Worm (Caenorhabditis elegans): ENCODE measurements around the gene K07H8.7.
A peak's percentile ranks its signal among the peaks of the same experiment; 100 is the strongest.

The K07H8.7 gene

DNA sequence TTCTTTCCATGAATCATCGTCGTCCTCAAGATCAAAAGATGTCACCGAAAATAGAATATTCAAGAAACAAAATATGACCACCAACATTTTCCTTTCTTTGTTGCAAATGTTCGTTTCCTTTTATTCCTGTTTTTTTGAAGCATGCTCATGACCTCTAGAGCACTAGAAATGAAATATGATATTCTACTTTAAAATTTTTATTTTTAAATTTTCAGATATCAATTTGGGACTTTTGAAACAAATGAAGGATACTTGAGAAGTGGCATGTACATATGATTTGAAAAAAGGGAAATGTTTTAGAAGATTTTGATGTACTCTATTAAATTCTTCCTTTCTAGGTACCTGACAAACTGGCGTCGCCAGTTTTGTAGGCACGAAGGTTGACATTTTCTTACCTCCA lies 15.4 kb upstream of the K07H8.7 start, which contains the start of gene K07H8.11:
Gene K07H8.11 (minus strand): TSS at position 101 of the 400 bp plus-strand sequence.
- TF ChIP-seq zim-3 (tag; optimal IDR thresholded peaks at IDR 0.05): no peak
- TF ChIP-seq lsl-1 (GFP tag; optimal IDR thresholded peaks at IDR 0.05): no peak
- no peak for TF ChIP-seq K12H6.12 (tag; optimal IDR thresholded peaks at IDR 0.05)
- TF ChIP-seq lsy-27 (tag; optimal IDR thresholded peaks at IDR 0.05; ENCODE audit: borderline replicate concordance, insufficient read depth): no peak
- no peak for TF ChIP-seq ceh-40 (GFP tag; IDR thresholded peaks at IDR 0.05)

DNA sequence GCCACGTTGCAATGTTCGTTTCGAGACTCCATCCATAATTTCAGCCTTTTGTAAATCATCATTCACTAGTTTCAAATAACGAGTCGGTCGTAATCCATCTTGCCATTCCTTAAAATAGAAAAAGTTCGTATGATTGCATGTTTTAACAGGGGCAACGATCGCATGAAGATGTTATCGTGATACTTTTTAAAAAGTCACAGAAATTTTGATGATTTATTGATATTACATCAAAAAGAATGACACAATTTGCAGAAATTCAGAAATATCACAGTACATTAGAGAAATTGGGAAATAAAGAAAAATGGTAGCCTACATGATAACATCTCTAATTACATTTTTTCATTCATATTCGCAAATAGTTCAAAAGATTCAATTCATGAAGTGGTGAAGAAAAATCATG lies 13.5 kb upstream of the K07H8.7 start:
- TF ChIP-seq T26A5.8 (tag; optimal IDR thresholded peaks at IDR 0.05): no peak
- no peak for TF ChIP-seq ztf-22 (GFP tag; optimal IDR thresholded peaks at IDR 0.05)
- TF ChIP-seq ekl-4 (GFP tag; IDR thresholded peaks at IDR 0.05): no peak
- no peak for TF ChIP-seq xnd-1 (tag; optimal IDR thresholded peaks at IDR 0.05)
- no peak for TF ChIP-seq sea-2 (GFP tag; IDR thresholded peaks at IDR 0.05)
- TF ChIP-seq ztf-3 (GFP tag; optimal IDR thresholded peaks at IDR 0.05): no peak
- no peak for TF ChIP-seq ztf-26 (tag; optimal IDR thresholded peaks at IDR 0.05)
- no peak for TF ChIP-seq F10E7.11 (tag; optimal IDR thresholded peaks at IDR 0.05)
- TF ChIP-seq rcor-1 (GFP tag; IDR thresholded peaks at IDR 0.05): no peak
- no peak for TF ChIP-seq K11D2.4 (GFP tag; IDR thresholded peaks at IDR 0.05)
- no peak for TF ChIP-seq tlf-1 (GFP tag; optimal IDR thresholded peaks at IDR 0.05)

DNA sequence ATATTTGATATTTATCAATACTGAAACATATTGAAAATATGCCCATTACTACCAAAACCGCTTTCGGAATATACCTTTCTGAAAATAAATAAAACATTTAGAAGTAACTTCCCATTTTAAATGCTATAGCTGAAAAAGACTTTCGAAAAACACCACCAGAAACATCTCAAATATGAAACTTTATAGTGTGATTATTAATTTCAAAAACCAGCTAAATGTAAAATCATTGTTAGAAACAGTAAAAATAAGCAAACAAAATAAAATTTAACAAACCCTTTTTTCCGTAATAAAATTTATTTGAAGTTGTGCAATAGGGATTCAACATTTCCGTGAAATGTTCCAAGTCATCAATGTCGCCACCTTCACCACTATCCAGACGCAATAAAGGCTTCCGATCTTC lies 8.2 kb upstream of the K07H8.7 start, which contains the start of the genes K07H8.5 and K07H8.8:
Gene K07H8.5 (plus strand): TSS at position 301 of the 400 bp plus-strand sequence.
Gene K07H8.8 (minus strand): TSS at position 389 of the 400 bp plus-strand sequence.
- TF ChIP-seq unc-62 (GFP tag; optimal IDR thresholded peaks at IDR 0.05) (no peak), hmg-20 (GFP tag; IDR thresholded peaks at IDR 0.05) (no peak), akir-1 (GFP tag; optimal IDR thresholded peaks at IDR 0.05) (no peak), ceh-58 (GFP tag; IDR thresholded peaks at IDR 0.05) (no peak), atf-7 (tag; optimal IDR thresholded peaks at IDR 0.05) (no peak), xnd-1 (tag; optimal IDR thresholded peaks at IDR 0.05) (no peak)

DNA sequence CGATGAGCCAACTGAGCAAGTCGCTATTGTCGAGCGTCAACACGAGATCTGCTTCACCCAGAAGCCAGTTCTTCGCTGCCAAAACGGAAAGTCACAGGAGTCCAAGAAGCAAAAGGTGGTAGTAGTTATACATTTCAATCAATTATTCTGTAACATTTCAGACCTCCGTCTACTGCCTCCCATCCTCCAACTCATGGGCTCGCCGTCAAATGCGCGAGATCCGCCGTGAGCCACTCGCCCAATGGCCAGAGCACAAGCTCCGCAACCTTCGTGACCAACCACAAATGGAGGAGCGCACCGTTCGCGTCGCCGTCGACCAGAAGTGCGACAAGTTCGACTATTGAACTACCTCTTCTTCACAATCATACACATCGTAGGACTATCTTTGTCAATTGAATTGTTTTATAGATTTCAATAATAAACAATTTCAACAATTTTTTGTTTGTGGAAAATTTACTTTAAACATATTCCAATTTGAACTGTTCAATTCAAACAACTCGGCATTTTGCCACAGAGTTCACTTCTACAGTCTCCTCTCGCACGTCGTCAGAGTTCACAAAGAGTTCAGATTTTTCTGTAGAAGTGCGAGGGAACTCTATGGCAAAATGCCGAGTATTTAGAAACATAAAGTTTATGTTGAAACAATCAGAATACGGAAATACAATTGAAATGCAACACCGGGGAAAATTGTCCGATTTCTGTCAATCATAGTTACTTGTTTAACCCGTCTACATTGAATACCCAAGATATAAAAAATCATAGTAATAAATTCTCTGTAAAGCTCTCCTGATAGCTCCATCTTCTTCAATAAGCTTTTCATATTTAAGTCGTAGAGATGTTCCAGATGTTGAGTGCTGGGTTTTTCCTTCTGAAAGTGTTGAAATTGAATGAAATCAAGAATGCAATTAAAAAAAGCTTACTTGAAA lies 6.5 kb upstream of the K07H8.7 start:
- no peak for TF ChIP-seq ccch-3 (GFP tag; optimal IDR thresholded peaks at IDR 0.05)
- no peak for TF ChIP-seq akir-1 (GFP tag; optimal IDR thresholded peaks at IDR 0.05)
- no peak for TF ChIP-seq snpc-3.4 (tag; optimal IDR thresholded peaks at IDR 0.05)
- no peak for TF ChIP-seq F10E7.11 (tag; optimal IDR thresholded peaks at IDR 0.05)
- TF ChIP-seq zfh-2 (GFP tag; conservative IDR thresholded peaks at IDR 0.05): peak; percentile 85
- TF ChIP-seq dpff-1 (tag; optimal IDR thresholded peaks at IDR 0.05): no peak
- TF ChIP-seq bed-2 (GFP tag; IDR thresholded peaks at IDR 0.05): no peak
- TF ChIP-seq B0019.2 (GFP tag; conservative IDR thresholded peaks at IDR 0.05): no peak
- peak; percentile 80 for TF ChIP-seq cebp-2 (GFP tag; IDR thresholded peaks at IDR 0.05)
- peak; percentile 34 for TF ChIP-seq lin-54 (GFP tag; optimal IDR thresholded peaks at IDR 0.05)
- no peak for TF ChIP-seq ztf-18 (tag; optimal IDR thresholded peaks at IDR 0.05)
- no peak for TF ChIP-seq snpc-1.3 (tag; optimal IDR thresholded peaks at IDR 0.05; ENCODE audit: insufficient read depth)
- 0 out of 2 replicates have a peak, but pooled peaks have one; percentile 43 for TF ChIP-seq attf-6 (GFP tag; IDR thresholded peaks at IDR 0.05)
- no peak for TF ChIP-seq lsy-27 (tag; optimal IDR thresholded peaks at IDR 0.05; ENCODE audit: borderline replicate concordance, insufficient read depth)
- no peak for TF ChIP-seq gei-17 (GFP tag; optimal IDR thresholded peaks at IDR 0.05)
- TF ChIP-seq ztf-6 (GFP tag; IDR thresholded peaks at IDR 0.05): no peak
- no peak for TF ChIP-seq unc-130 (GFP tag; optimal IDR thresholded peaks at IDR 0.05)
- 0 out of 2 replicates have a peak, but pooled peaks have one; percentile 4 for TF ChIP-seq rcor-1 (GFP tag; IDR thresholded peaks at IDR 0.05)
- TF ChIP-seq snpc-1.1 (tag; optimal IDR thresholded peaks at IDR 0.05; ENCODE audit: insufficient read depth): no peak
- no peak for TF ChIP-seq sdz-38 (tag; optimal IDR thresholded peaks at IDR 0.05)
- peak; percentile 36 for TF ChIP-seq tlf-1 (GFP tag; optimal IDR thresholded peaks at IDR 0.05)
- no peak for TF ChIP-seq efl-1 (GFP tag; optimal IDR thresholded peaks at IDR 0.05)
- TF ChIP-seq bed-1 (GFP tag; IDR thresholded peaks at IDR 0.05): no peak
- no peak for TF ChIP-seq rec-8 (tag; optimal IDR thresholded peaks at IDR 0.05)
- TF ChIP-seq Y67H2A.10 (GFP tag; conservative IDR thresholded peaks at IDR 0.05): no peak

Data from whole organism, young adult.